Fruit fly (Drosophila melanogaster): ENCODE measurements around the gene TfIIEbeta.
A peak's percentile ranks its signal among the peaks of the same experiment; 100 is the strongest.

The TfIIEbeta gene

dm6 chr3L:4270949-4271827, 15.7 kb upstream of the TfIIEbeta start:
- TF ChIP-seq CG14711 (tag; optimal IDR thresholded peaks at IDR 0.05) (no peak), tj (GFP tag; optimal IDR thresholded peaks at IDR 0.05) (no peak), Clk (GFP tag; optimal IDR thresholded peaks at IDR 0.05) (no peak), Mnt (GFP tag; optimal IDR thresholded peaks at IDR 0.05) (no peak), CG11617 (GFP tag; optimal IDR thresholded peaks at IDR 0.05) (no peak), bab1 (GFP tag; optimal IDR thresholded peaks at IDR 0.05) (no peak), pad (GFP tag; optimal IDR thresholded peaks at IDR 0.05) (no peak), cnc (optimal IDR thresholded peaks at IDR 0.05) (no peak), CG7045 (GFP tag; optimal IDR thresholded peaks at IDR 0.05) (no peak), Crg-1 (GFP tag; optimal IDR thresholded peaks at IDR 0.05) (no peak), CG33017 (tag; optimal IDR thresholded peaks at IDR 0.05) (no peak), ovo (GFP tag; optimal IDR thresholded peaks at IDR 0.05) (no peak), cic (GFP tag; optimal IDR thresholded peaks at IDR 0.05) (no peak), CG12768 (GFP tag; optimal IDR thresholded peaks at IDR 0.05) (no peak), CG1620 (GFP tag; optimal IDR thresholded peaks at IDR 0.05) (no peak)

- TF ChIP-seq CG7045 (GFP tag; optimal IDR thresholded peaks at IDR 0.05): no peak
- no peak for TF ChIP-seq Mnt (GFP tag; optimal IDR thresholded peaks at IDR 0.05)
- no peak for TF ChIP-seq CG11617 (GFP tag; optimal IDR thresholded peaks at IDR 0.05)
- no peak for TF ChIP-seq Crg-1 (GFP tag; optimal IDR thresholded peaks at IDR 0.05)
- no peak for TF ChIP-seq CG33017 (tag; optimal IDR thresholded peaks at IDR 0.05)
- TF ChIP-seq CG1620 (GFP tag; optimal IDR thresholded peaks at IDR 0.05): no peak
- TF ChIP-seq CG5204 (GFP tag; optimal IDR thresholded peaks at IDR 0.05): no peak
- TF ChIP-seq tj (GFP tag; optimal IDR thresholded peaks at IDR 0.05): no peak
- no peak for TF ChIP-seq pad (GFP tag; optimal IDR thresholded peaks at IDR 0.05)
- TF ChIP-seq ovo (GFP tag; optimal IDR thresholded peaks at IDR 0.05): no peak
- no peak for TF ChIP-seq CG7101 (tag; optimal IDR thresholded peaks at IDR 0.05)
- TF ChIP-seq Clk (GFP tag; optimal IDR thresholded peaks at IDR 0.05): no peak
- no peak for TF ChIP-seq Hr96 (GFP tag; optimal IDR thresholded peaks at IDR 0.05)
Observed at dm6 chr3L:4272167-4272773, 14.6 kb upstream of the TfIIEbeta start.

- no peak for TF ChIP-seq ovo (GFP tag; optimal IDR thresholded peaks at IDR 0.05)
- TF ChIP-seq bab1 (GFP tag; optimal IDR thresholded peaks at IDR 0.05): peak; percentile 23
- TF ChIP-seq CG5204 (GFP tag; optimal IDR thresholded peaks at IDR 0.05): no peak
- no peak for TF ChIP-seq pad (GFP tag; optimal IDR thresholded peaks at IDR 0.05)
- no peak for TF ChIP-seq CG7045 (GFP tag; optimal IDR thresholded peaks at IDR 0.05)
Observed at dm6 chr3L:4277796-4278195, 9.0 kb upstream of the TfIIEbeta start, which contains the start of gene Ctl1. TSS of gene Ctl1 (plus strand) at chr3L:4277962.

- peak; percentile 64 for TF ChIP-seq Crg-1 (GFP tag; optimal IDR thresholded peaks at IDR 0.05)
- TF ChIP-seq toe (GFP tag; optimal IDR thresholded peaks at IDR 0.05): peak; percentile 63
- peak; percentile 53 for TF ChIP-seq CG14711 (tag; optimal IDR thresholded peaks at IDR 0.05)
- peak; percentile 72 for TF ChIP-seq CG7101 (tag; optimal IDR thresholded peaks at IDR 0.05)
- no peak for TF ChIP-seq CG5204 (GFP tag; optimal IDR thresholded peaks at IDR 0.05)
- peak; percentile 52 for TF ChIP-seq CG12768 (GFP tag; optimal IDR thresholded peaks at IDR 0.05)
- TF ChIP-seq CG1620 (GFP tag; optimal IDR thresholded peaks at IDR 0.05): peak; percentile 76
- peak; percentile 7 for TF ChIP-seq CG33017 (tag; optimal IDR thresholded peaks at IDR 0.05)
- peak; percentile 19 for TF ChIP-seq CG7045 (GFP tag; optimal IDR thresholded peaks at IDR 0.05)
- TF ChIP-seq ovo (GFP tag; optimal IDR thresholded peaks at IDR 0.05): peak; percentile 26
- peak; percentile 21 for TF ChIP-seq bab1 (GFP tag; optimal IDR thresholded peaks at IDR 0.05)
- no peak for TF ChIP-seq cnc (optimal IDR thresholded peaks at IDR 0.05)
- peak; percentile 24 for TF ChIP-seq cic (GFP tag; optimal IDR thresholded peaks at IDR 0.05)
- TF ChIP-seq Mnt (GFP tag; optimal IDR thresholded peaks at IDR 0.05): peak; percentile 100
- no peak for TF ChIP-seq CG11617 (GFP tag; optimal IDR thresholded peaks at IDR 0.05)
- peak; percentile 57 for TF ChIP-seq pad (GFP tag; optimal IDR thresholded peaks at IDR 0.05)
Observed at dm6 chr3L:4282627-4283026, 4.2 kb upstream of the TfIIEbeta start, which contains the start of gene CG11583. TSS of gene CG11583 (minus strand) at chr3L:4282817.

- TF ChIP-seq Mnt (GFP tag; optimal IDR thresholded peaks at IDR 0.05) (peak; percentile 41), CG11617 (GFP tag; optimal IDR thresholded peaks at IDR 0.05) (no peak), cnc (optimal IDR thresholded peaks at IDR 0.05) (no peak), CG33017 (tag; optimal IDR thresholded peaks at IDR 0.05) (no peak), CG12768 (GFP tag; optimal IDR thresholded peaks at IDR 0.05) (peak; percentile 32), CG14711 (tag; optimal IDR thresholded peaks at IDR 0.05) (no peak), CG5204 (GFP tag; optimal IDR thresholded peaks at IDR 0.05) (no peak), bab1 (GFP tag; optimal IDR thresholded peaks at IDR 0.05) (peak; percentile 53), Crg-1 (GFP tag; optimal IDR thresholded peaks at IDR 0.05) (no peak), pad (GFP tag; optimal IDR thresholded peaks at IDR 0.05) (no peak)
Observed at dm6 chr3L:4283428-4284089, 3.3 kb upstream of the TfIIEbeta start, which contains the start of the genes srw and CG1316. TSS of gene srw (minus strand) at chr3L:4283478. TSS of gene CG1316 (plus strand) at chr3L:4283851.

- no peak for TF ChIP-seq ovo (GFP tag; optimal IDR thresholded peaks at IDR 0.05)
- TF ChIP-seq cic (GFP tag; optimal IDR thresholded peaks at IDR 0.05): peak; percentile 76
- peak; percentile 41 for TF ChIP-seq CG7101 (tag; optimal IDR thresholded peaks at IDR 0.05)
- peak; percentile 68 for TF ChIP-seq CG12768 (GFP tag; optimal IDR thresholded peaks at IDR 0.05)
- TF ChIP-seq CG7045 (GFP tag; optimal IDR thresholded peaks at IDR 0.05): no peak
- TF ChIP-seq CG14711 (tag; optimal IDR thresholded peaks at IDR 0.05): peak; percentile 54
- TF ChIP-seq Mnt (GFP tag; optimal IDR thresholded peaks at IDR 0.05): peak; percentile 6
- no peak for TF ChIP-seq bab1 (GFP tag; optimal IDR thresholded peaks at IDR 0.05)
- peak; percentile 73 for TF ChIP-seq CG33017 (tag; optimal IDR thresholded peaks at IDR 0.05)
- TF ChIP-seq Crg-1 (GFP tag; optimal IDR thresholded peaks at IDR 0.05): no peak
- TF ChIP-seq CG11617 (GFP tag; optimal IDR thresholded peaks at IDR 0.05): peak; percentile 55
Observed at dm6 chr3L:4288591-4289056, 1.8 kb downstream of the TfIIEbeta start, which contains the start of gene Hexo1. TSS of gene Hexo1 (plus strand) at chr3L:4288641.

Measured in whole organism, adult.